Worm (Caenorhabditis elegans) whole organism, young adult: Measurements from ENCODE around the gene acr-17.
"Not testable (repeated sequence)": the region's sequence is repeated elsewhere in the genome, so short reads cannot be mapped to it uniquely, and the experiment has no call there.

Experiments used
- F39B2.1 ChIP-seq: fragments of 200-800 bp; sonication (Bioruptor generic); IDR thresholded peaks from 2 replicates; pipeline ENCODE4 v1.3.6; 2022; ENCODE audit warnings: missing genetic modification reagents, missing genetic modification characterization, missing compliant biosample characterization
- F57A8.1 ChIP-seq: fragments of 200-800 bp; sonication (Bioruptor generic); optimal IDR thresholded peaks from 2 replicates; lab custom pipeline; 2018; ENCODE audit warnings: mild to moderate bottlenecking, missing genetic modification characterization, moderate library complexity, missing compliant biosample characterization
- K11D2.4 ChIP-seq: fragments of 200-800 bp; sonication (Bioruptor generic); IDR thresholded peaks from 2 replicates; pipeline ENCODE4 v1.3.6; 2022; ENCODE audit warnings: missing genetic modification reagents, missing genetic modification characterization, missing compliant biosample characterization
- T26A5.8 ChIP-seq: sonication (generic microtip); optimal IDR thresholded peaks from 2 replicates; lab custom pipeline; 2016; ENCODE audit warnings: missing genetic modification characterization, missing compliant biosample characterization
- Y53F4B.3 ChIP-seq: fragments of 200-800 bp; sonication (Bioruptor generic); IDR thresholded peaks from 2 replicates; pipeline ENCODE4 v1.3.6; 2022; ENCODE audit warnings: missing genetic modification reagents, missing genetic modification characterization, missing compliant biosample characterization
- Y56A3A.18 ChIP-seq: fragments of 200-800 bp; sonication (Bioruptor generic); IDR thresholded peaks from 2 replicates; pipeline ENCODE4 v1.3.6; 2022; ENCODE audit warnings: missing genetic modification reagents, missing genetic modification characterization, missing compliant biosample characterization
- Y67H2A.10 ChIP-seq: fragments of 200-800 bp; sonication (Bioruptor generic); conservative IDR thresholded peaks from 2 replicates; pipeline ENCODE4 v1.3.6; 2022; ENCODE audit warnings: missing genetic modification reagents, missing genetic modification characterization, missing compliant biosample characterization
- ZK185.1 ChIP-seq: sonication (generic microtip); optimal IDR thresholded peaks from 2 replicates; lab custom pipeline; 2016; ENCODE audit warnings: mild to moderate bottlenecking, missing genetic modification characterization, missing compliant biosample characterization; ENCODE audit not compliant: poor library complexity, severe bottlenecking
- akir-1 ChIP-seq: fragments of 200-800 bp; sonication (Bioruptor generic); optimal IDR thresholded peaks from 2 replicates; lab custom pipeline; 2018; ENCODE audit warnings: mild to moderate bottlenecking, missing genetic modification characterization, moderate library complexity, missing compliant biosample characterization
- ceh-40 ChIP-seq: fragments of 200-800 bp; sonication (Bioruptor generic); IDR thresholded peaks from 2 replicates; pipeline ENCODE4 v1.3.6; 2022; ENCODE audit warnings: missing genetic modification characterization, missing compliant biosample characterization
- ceh-91 ChIP-seq: fragments of 200-800 bp; sonication (Bioruptor generic); IDR thresholded peaks from 2 replicates; pipeline ENCODE4 v1.3.6; 2022; ENCODE audit warnings: missing genetic modification reagents, missing genetic modification characterization, missing compliant biosample characterization
- dox-1 ChIP-seq: fragments of 200-800 bp; sonication (Bioruptor generic); IDR thresholded peaks from 2 replicates; pipeline ENCODE4 v1.3.6; 2022; ENCODE audit warnings: missing genetic modification reagents, missing genetic modification characterization, missing compliant biosample characterization
- dpl-1 ChIP-seq: fragments of 150-350 bp; optimal IDR thresholded peaks from 2 replicates; lab custom pipeline; 2014; ENCODE audit warnings: missing biosample characterization, missing genetic modification reagents, missing genetic modification characterization
- efl-1 ChIP-seq: fragments of 150-350 bp; optimal IDR thresholded peaks from 2 replicates; lab custom pipeline; 2014; ENCODE audit warnings: missing biosample characterization, missing genetic modification reagents, missing genetic modification characterization
- hlh-26 ChIP-seq: fragments of 200-800 bp; sonication (Bioruptor generic); conservative IDR thresholded peaks from 2 replicates; pipeline ENCODE4 v1.3.6; 2022; ENCODE audit warnings: missing genetic modification reagents, missing genetic modification characterization, missing compliant biosample characterization
- hmg-1.2 ChIP-seq: fragments of 200-800 bp; sonication (Bioruptor generic); IDR thresholded peaks from 2 replicates; pipeline ENCODE4 v1.3.6; 2022; ENCODE audit warnings: missing genetic modification reagents, missing genetic modification characterization, missing compliant biosample characterization
- hsf-1 ChIP-seq: fragments of 200-800 bp; sonication (Bioruptor generic); IDR thresholded peaks from 2 replicates; pipeline ENCODE4 v1.3.6; 2022; ENCODE audit warnings: missing genetic modification reagents, missing genetic modification characterization, missing compliant biosample characterization
- madf-6 ChIP-seq: fragments of 200-800 bp; sonication (Bioruptor generic); IDR thresholded peaks from 2 replicates; pipeline ENCODE4 v1.3.6; 2022; ENCODE audit warnings: missing genetic modification reagents, missing genetic modification characterization, missing compliant biosample characterization
- madf-8 ChIP-seq: fragments of 200-800 bp; sonication (Bioruptor generic); conservative IDR thresholded peaks from 2 replicates; pipeline ENCODE4 v1.3.6; 2022; ENCODE audit warnings: missing genetic modification reagents, missing genetic modification characterization, missing compliant biosample characterization
- mxl-1 ChIP-seq: sonication (generic microtip); optimal IDR thresholded peaks from 2 replicates; lab custom pipeline; 2016; ENCODE audit warnings: missing genetic modification characterization, missing compliant biosample characterization
- nhr-80 ChIP-seq: sonication (generic microtip); optimal IDR thresholded peaks from 2 replicates; lab custom pipeline; 2016; ENCODE audit warnings: missing genetic modification characterization, missing compliant biosample characterization
- pha-4 ChIP-seq: fragments of 150-350 bp; sonication (generic microtip); optimal IDR thresholded peaks from 2 replicates; lab custom pipeline; 2014; ENCODE audit warnings: missing biosample characterization, missing genetic modification reagents, missing genetic modification characterization
- snpc-4 ChIP-seq, 5 experiments: fragments of 150-350 bp in 1 of 5; sonication (generic microtip) in 4 of 5; optimal IDR thresholded peaks; 2 replicates each; lab custom pipeline; 2014 to 2018; ENCODE audit warnings: missing genetic modification characterization in 5 of 5, missing biosample characterization in 3 of 5, antibody characterized with exemption in 2 of 5, mild to moderate bottlenecking in 2 of 5, missing compliant biosample characterization in 2 of 5, missing genotype in 2 of 5, moderate library complexity in 2 of 5, missing genetic modification reagents in 1 of 5
- unc-130 ChIP-seq: sonication (generic microtip); optimal IDR thresholded peaks from 2 replicates; lab custom pipeline; 2016; ENCODE audit warnings: missing genetic modification reagents, missing genetic modification characterization, missing compliant biosample characterization
- xnd-1 ChIP-seq: sonication (generic microtip); optimal IDR thresholded peaks from 2 replicates; lab custom pipeline; 2016; ENCODE audit warnings: missing genotype, missing genetic modification reagents, missing genetic modification characterization, missing compliant biosample characterization
- zfh-2 ChIP-seq: fragments of 200-800 bp; sonication (Bioruptor generic); conservative IDR thresholded peaks from 2 replicates; pipeline ENCODE4 v1.3.6; 2022; ENCODE audit warnings: missing genetic modification reagents, missing genetic modification characterization, missing compliant biosample characterization
- ztf-25 ChIP-seq: fragments of 200-800 bp; sonication (Bioruptor generic); IDR thresholded peaks from 2 replicates; pipeline ENCODE4 v1.3.6; 2022; ENCODE audit warnings: missing genetic modification reagents, missing genetic modification characterization, missing compliant biosample characterization
- ztf-6 ChIP-seq: fragments of 200-800 bp; sonication (Bioruptor generic); IDR thresholded peaks from 2 replicates; pipeline ENCODE4 v1.3.6; 2022; ENCODE audit warnings: missing genetic modification reagents, missing genetic modification characterization, missing compliant biosample characterization

Gene acr-17

ce11 chrV:2580598-2580997 lies 27.9 kb upstream of the acr-17 start, which contains the start of gene C29G2.3 (continued):
- TF ChIP-seq ceh-91 (no peak), akir-1 (GFP tag; lab: Kevin White, UChicago) (no peak), Y56A3A.18 (GFP tag; lab: Robert Waterston, UW) (no peak)

ce11 chrV:2585727-2586126 lies 22.7 kb upstream of the acr-17 start, which contains the start of gene C29G2.6:
Gene C29G2.6 (minus strand): TSS chrV:2585908.
- peak; percentile 42 for TF ChIP-seq nhr-80 (tag; lab: Kevin White, UChicago)
- TF ChIP-seq T26A5.8: no peak

- TF ChIP-seq Y67H2A.10 (GFP tag; lab: Robert Waterston, UW) (no peak), ceh-40 (GFP tag; lab: Robert Waterston, UW) (no peak), dpl-1 (peak; percentile 47), xnd-1 (tag; lab: Kevin White, UChicago) (peak; percentile 30), snpc-4 (GFP tag; optimal IDR thresholded peaks at IDR 0.05; lab: Kevin White, UChicago) (no peak), snpc-4 (tag; optimal IDR thresholded peaks at IDR 0.05; lab: Kevin White, UChicago) (no peak), mxl-1 (tag; lab: Kevin White, UChicago) (no peak), madf-6 (GFP tag; lab: Robert Waterston, UW) (peak; percentile 78), madf-8 (peak; percentile 55), efl-1 (GFP tag; lab: Kevin White, UChicago) (peak; percentile 72)
These were observed 18.6 kb upstream of the acr-17 start for ce11 chrV:2589834-2590233.

- TF ChIP-seq dox-1 (GFP tag; lab: Robert Waterston, UW): 0 out of 2 replicates have a peak, but pooled peaks have one; percentile 26
- TF ChIP-seq hlh-26 (GFP tag; lab: Robert Waterston, UW): no peak
- peak; percentile 57 for TF ChIP-seq nhr-80 (tag; lab: Kevin White, UChicago)
- TF ChIP-seq ztf-6: no peak
- no peak for TF ChIP-seq snpc-4 (GFP tag; optimal IDR thresholded peaks at IDR 0.05; lab: Kevin White, UChicago)
- TF ChIP-seq snpc-4 (tag; optimal IDR thresholded peaks at IDR 0.05; lab: Kevin White, UChicago): no peak
These were observed 16.2 kb upstream of the acr-17 start, which contains the start of gene irg-3 for ce11 chrV:2592173-2592676. Gene irg-3 (plus strand): TSS chrV:2592591.

- TF ChIP-seq K11D2.4 (GFP tag; lab: Robert Waterston, UW) (no peak), ZK185.1 (tag; lab: Kevin White, UChicago) (no peak), dox-1 (GFP tag; lab: Robert Waterston, UW) (peak; percentile 22; the same call in 1 of the 2 replicates), efl-1 (GFP tag; lab: Kevin White, UChicago) (no peak), F39B2.1 (GFP tag; lab: Robert Waterston, UW) (no peak), hsf-1 (peak; percentile 70), madf-6 (GFP tag; lab: Robert Waterston, UW) (peak; percentile 54; the same call in 1 of the 2 replicates), hmg-1.2 (no peak), F57A8.1 (GFP tag; lab: Kevin White, UChicago) (no peak), madf-8 (peak; percentile 32; the same call in 1 of the 2 replicates), hlh-26 (GFP tag; lab: Robert Waterston, UW) (no peak), pha-4 (tag; lab: Kevin White, UChicago) (no peak), zfh-2 (GFP tag; lab: Robert Waterston, UW) (0 out of 2 replicates have a peak, but pooled peaks have one; percentile 34)
These were observed 12.7 kb upstream of the acr-17 start for ce11 chrV:2595720-2596119.

- TF ChIP-seq unc-130; ztf-25; Y53F4B.3 (GFP tag; lab: Robert Waterston, UW): not testable (repeated sequence)
These were observed 9.6 kb upstream of the acr-17 start, which contains the start of gene F53E10.5 for ce11 chrV:2598830-2599229. Gene F53E10.5 (minus strand): TSS chrV:2598930.
